Worm (Caenorhabditis elegans) whole organism, young adult: ENCODE results near the gene K08F8.15.

Experiments used
- B0336.3 ChIP-seq: fragments of 200-800 bp; sonication (Bioruptor generic); IDR thresholded peaks from 2 replicates; pipeline ENCODE4 v1.3.6; 2022; ENCODE audit warnings: missing genetic modification characterization, missing compliant biosample characterization
- F33H1.4 ChIP-seq: fragments of 200-800 bp; sonication (Bioruptor generic); IDR thresholded peaks from 2 replicates; pipeline ENCODE4 v1.3.6; 2022; ENCODE audit warnings: missing genetic modification reagents, missing genetic modification characterization, missing compliant biosample characterization
- F37B4.10 ChIP-seq: fragments of 200-800 bp; sonication (Bioruptor generic); IDR thresholded peaks from 2 replicates; pipeline ENCODE4 v1.3.6; 2022; ENCODE audit warnings: missing genetic modification characterization, missing compliant biosample characterization
- F39B2.1 ChIP-seq: fragments of 200-800 bp; sonication (Bioruptor generic); IDR thresholded peaks from 2 replicates; pipeline ENCODE4 v1.3.6; 2022; ENCODE audit warnings: missing genetic modification reagents, missing genetic modification characterization, missing compliant biosample characterization
- K12H6.12 ChIP-seq: fragments of 200-800 bp; sonication (Bioruptor generic); optimal IDR thresholded peaks from 2 replicates; lab custom pipeline; 2018; ENCODE audit warnings: mild to moderate bottlenecking, missing genetic modification characterization, missing compliant biosample characterization
- T26A5.8 ChIP-seq: sonication (generic microtip); optimal IDR thresholded peaks from 2 replicates; lab custom pipeline; 2016; ENCODE audit warnings: missing genetic modification characterization, missing compliant biosample characterization
- Y53F4B.3 ChIP-seq: fragments of 200-800 bp; sonication (Bioruptor generic); IDR thresholded peaks from 2 replicates; pipeline ENCODE4 v1.3.6; 2022; ENCODE audit warnings: missing genetic modification reagents, missing genetic modification characterization, missing compliant biosample characterization
- Y53G8AR.9 ChIP-seq: fragments of 200-800 bp; sonication (Bioruptor generic); conservative IDR thresholded peaks from 2 replicates; pipeline ENCODE4 v1.3.6; 2022; ENCODE audit warnings: missing genetic modification reagents, missing genetic modification characterization, missing compliant biosample characterization
- Y79H2A.3 ChIP-seq: fragments of 200-800 bp; sonication (Bioruptor generic); conservative IDR thresholded peaks from 2 replicates; pipeline ENCODE4 v1.3.6; 2022; ENCODE audit warnings: missing genetic modification reagents, missing genetic modification characterization, missing compliant biosample characterization
- Y95B8A.8 ChIP-seq: fragments of 200-800 bp; sonication (Bioruptor generic); IDR thresholded peaks from 2 replicates; pipeline ENCODE4 v1.3.6; 2022; ENCODE audit warnings: missing genetic modification reagents, missing genetic modification characterization, missing compliant biosample characterization
- ZK185.1 ChIP-seq: sonication (generic microtip); optimal IDR thresholded peaks from 2 replicates; lab custom pipeline; 2016; ENCODE audit warnings: mild to moderate bottlenecking, missing genetic modification characterization, missing compliant biosample characterization; ENCODE audit not compliant: poor library complexity, severe bottlenecking
- akir-1 ChIP-seq: fragments of 200-800 bp; sonication (Bioruptor generic); optimal IDR thresholded peaks from 2 replicates; lab custom pipeline; 2018; ENCODE audit warnings: mild to moderate bottlenecking, missing genetic modification characterization, moderate library complexity, missing compliant biosample characterization
- ama-1 ChIP-seq, 3 experiments: fragments of 150-350 bp in 1 of 3; sonication (generic microtip) in 2 of 3; optimal IDR thresholded peaks; 2 replicates each; lab custom pipeline; 2014 to 2018; ENCODE audit warnings: missing biosample characterization in 2 of 3, missing genetic modification characterization in 2 of 3, missing genetic modification reagents in 2 of 3
- atf-7 ChIP-seq: sonication (generic microtip); optimal IDR thresholded peaks from 2 replicates; lab custom pipeline; 2017; ENCODE audit warnings: mild to moderate bottlenecking, missing genetic modification characterization, missing compliant biosample characterization
- ceh-100 ChIP-seq: fragments of 200-800 bp; sonication (Bioruptor generic); IDR thresholded peaks from 2 replicates; pipeline ENCODE4 v1.3.6; 2022; ENCODE audit warnings: missing genetic modification reagents, missing genetic modification characterization, missing compliant biosample characterization
- ceh-40 ChIP-seq: fragments of 200-800 bp; sonication (Bioruptor generic); IDR thresholded peaks from 2 replicates; pipeline ENCODE4 v1.3.6; 2022; ENCODE audit warnings: missing genetic modification characterization, missing compliant biosample characterization
- ceh-58 ChIP-seq: fragments of 200-800 bp; sonication (Bioruptor generic); IDR thresholded peaks from 2 replicates; pipeline ENCODE4 v1.3.6; 2022; ENCODE audit warnings: missing genetic modification characterization, missing compliant biosample characterization
- ceh-79 ChIP-seq: sonication (generic microtip); optimal IDR thresholded peaks from 2 replicates; lab custom pipeline; 2017; ENCODE audit warnings: mild to moderate bottlenecking, missing genetic modification characterization, missing compliant biosample characterization
- ceh-91 ChIP-seq: fragments of 200-800 bp; sonication (Bioruptor generic); IDR thresholded peaks from 2 replicates; pipeline ENCODE4 v1.3.6; 2022; ENCODE audit warnings: missing genetic modification reagents, missing genetic modification characterization, missing compliant biosample characterization
- die-1 ChIP-seq: sonication (generic microtip); optimal IDR thresholded peaks from 2 replicates; lab custom pipeline; 2016; ENCODE audit warnings: missing genotype, mild to moderate bottlenecking, missing genetic modification characterization, missing compliant biosample characterization
- dox-1 ChIP-seq: fragments of 200-800 bp; sonication (Bioruptor generic); IDR thresholded peaks from 2 replicates; pipeline ENCODE4 v1.3.6; 2022; ENCODE audit warnings: missing genetic modification reagents, missing genetic modification characterization, missing compliant biosample characterization
- ets-4 ChIP-seq: fragments of 200-800 bp; sonication (Bioruptor generic); optimal IDR thresholded peaks from 2 replicates; lab custom pipeline; 2018; ENCODE audit warnings: mild to moderate bottlenecking, missing genetic modification characterization, missing compliant biosample characterization
- hmg-1.2 ChIP-seq: fragments of 200-800 bp; sonication (Bioruptor generic); IDR thresholded peaks from 2 replicates; pipeline ENCODE4 v1.3.6; 2022; ENCODE audit warnings: missing genetic modification reagents, missing genetic modification characterization, missing compliant biosample characterization
- hmg-20 ChIP-seq: fragments of 200-800 bp; sonication (Bioruptor generic); IDR thresholded peaks from 2 replicates; pipeline ENCODE4 v1.3.6; 2022; ENCODE audit warnings: missing genetic modification reagents, missing genetic modification characterization, missing compliant biosample characterization
- hrde-1 ChIP-seq: sonication (generic microtip); optimal IDR thresholded peaks from 2 replicates; lab custom pipeline; 2016; ENCODE audit warnings: missing genetic modification characterization, mild to moderate bottlenecking, missing compliant biosample characterization, moderate library complexity, missing genotype, missing genetic modification reagents, borderline replicate concordance
- let-607 ChIP-seq, 2 experiments: fragments of 200-800 bp in 1 of 2; sonication (Bioruptor generic) in 1 of 2; sonication (generic microtip) in 1 of 2; optimal IDR thresholded peaks; 2 replicates each; lab custom pipeline; 2016 to 2018; ENCODE audit warnings: mild to moderate bottlenecking in 2 of 2, missing compliant biosample characterization in 2 of 2, missing genetic modification characterization in 2 of 2, moderate library complexity in 2 of 2, missing genotype in 1 of 2
- lin-26 ChIP-seq: fragments of 200-800 bp; sonication (Bioruptor generic); IDR thresholded peaks from 2 replicates; pipeline ENCODE4 v1.3.6; 2022; ENCODE audit warnings: missing genetic modification reagents, missing genetic modification characterization, missing compliant biosample characterization
- lin-35 ChIP-seq, 3 experiments: fragments of 150-350 bp in 2 of 3; sonication (generic microtip) in 1 of 3; optimal IDR thresholded peaks; 2 replicates each; lab custom pipeline; 2014 to 2018; ENCODE audit warnings: missing biosample characterization in 3 of 3, missing genetic modification characterization in 3 of 3, missing genetic modification reagents in 3 of 3
- lsy-27 ChIP-seq: sonication (generic microtip); optimal IDR thresholded peaks from 2 replicates; lab custom pipeline; 2017; ENCODE audit warnings: missing genetic modification characterization, mild to moderate bottlenecking, missing compliant biosample characterization, antibody characterized with exemption, missing genotype, borderline replicate concordance; ENCODE audit not compliant: insufficient read depth
- madf-6 ChIP-seq: fragments of 200-800 bp; sonication (Bioruptor generic); IDR thresholded peaks from 2 replicates; pipeline ENCODE4 v1.3.6; 2022; ENCODE audit warnings: missing genetic modification reagents, missing genetic modification characterization, missing compliant biosample characterization
- mcd-1 ChIP-seq: fragments of 200-800 bp; sonication (Bioruptor generic); IDR thresholded peaks from 2 replicates; pipeline ENCODE4 v1.3.6; 2022; ENCODE audit warnings: missing genetic modification reagents, missing genetic modification characterization, missing compliant biosample characterization
- pbrm-1 ChIP-seq: fragments of 200-800 bp; sonication (Bioruptor generic); IDR thresholded peaks from 2 replicates; pipeline ENCODE4 v1.3.6; 2022; ENCODE audit warnings: missing genetic modification reagents, missing genetic modification characterization, missing compliant biosample characterization
- rcor-1 ChIP-seq: fragments of 200-800 bp; sonication (Bioruptor generic); IDR thresholded peaks from 2 replicates; pipeline ENCODE4 v1.3.6; 2022; ENCODE audit warnings: missing genetic modification reagents, missing genetic modification characterization, missing compliant biosample characterization
- sdz-38 ChIP-seq: sonication (generic microtip); optimal IDR thresholded peaks from 2 replicates; lab custom pipeline; 2016; ENCODE audit warnings: missing genotype, missing genetic modification characterization, missing compliant biosample characterization
- sea-2 ChIP-seq: fragments of 200-800 bp; sonication (Bioruptor generic); IDR thresholded peaks from 2 replicates; pipeline ENCODE4 v1.3.6; 2022; ENCODE audit warnings: missing genetic modification characterization, missing compliant biosample characterization
- somi-1 ChIP-seq: fragments of 200-800 bp; sonication (Bioruptor generic); optimal IDR thresholded peaks from 2 replicates; lab custom pipeline; 2018; ENCODE audit warnings: mild to moderate bottlenecking, missing genetic modification characterization, missing compliant biosample characterization
- xnd-1 ChIP-seq: sonication (generic microtip); optimal IDR thresholded peaks from 2 replicates; lab custom pipeline; 2016; ENCODE audit warnings: missing genotype, missing genetic modification reagents, missing genetic modification characterization, missing compliant biosample characterization
- ztf-25 ChIP-seq: fragments of 200-800 bp; sonication (Bioruptor generic); IDR thresholded peaks from 2 replicates; pipeline ENCODE4 v1.3.6; 2022; ENCODE audit warnings: missing genetic modification reagents, missing genetic modification characterization, missing compliant biosample characterization
- ztf-26 ChIP-seq: sonication (generic microtip); optimal IDR thresholded peaks from 2 replicates; lab custom pipeline; 2017; ENCODE audit warnings: missing genetic modification characterization, missing compliant biosample characterization
- ztf-3 ChIP-seq: fragments of 200-800 bp; sonication (Bioruptor generic); optimal IDR thresholded peaks from 2 replicates; lab custom pipeline; 2018; ENCODE audit warnings: mild to moderate bottlenecking, missing genetic modification characterization, missing compliant biosample characterization
- ztf-6 ChIP-seq: fragments of 200-800 bp; sonication (Bioruptor generic); IDR thresholded peaks from 2 replicates; pipeline ENCODE4 v1.3.6; 2022; ENCODE audit warnings: missing genetic modification reagents, missing genetic modification characterization, missing compliant biosample characterization

Gene K08F8.15

ce11 chrII:8743379-8744173 lies 23.0 kb upstream of the K08F8.15 start, which contains the start of gene mak-1 (continued):
- TF ChIP-seq ama-1 (optimal IDR thresholded peaks at IDR 0.05; lab: Kevin White, UChicago), result peak; percentile 87
- no peak for TF ChIP-seq ama-1 (GFP tag; optimal IDR thresholded peaks at IDR 0.05; lab: Kevin White, UChicago)
- no peak for TF ChIP-seq dox-1 (GFP tag; lab: Robert Waterston, UW)
- TF ChIP-seq die-1 (tag; lab: Kevin White, UChicago), result no peak
- no peak for TF ChIP-seq F39B2.1 (GFP tag; lab: Robert Waterston, UW)
- TF ChIP-seq lin-35 (GFP tag; optimal IDR thresholded peaks at IDR 0.05; lab: Kevin White, UChicago), result no peak
- peak; percentile 22 for TF ChIP-seq ztf-26 (tag; lab: Kevin White, UChicago)
- no peak for TF ChIP-seq Y79H2A.3
- no peak for TF ChIP-seq rcor-1
- peak; percentile 16; the same call in 1 of the 2 replicates for TF ChIP-seq hmg-1.2 (GFP tag; lab: Robert Waterston, UW)

- TF ChIP-seq lsy-27 (tag; lab: Kevin White, UChicago) (no peak), ztf-6 (GFP tag; lab: Robert Waterston, UW) (no peak), madf-6 (GFP tag; lab: Robert Waterston, UW) (peak; percentile 44; the same call in 1 of the 2 replicates), ceh-79 (peak; percentile 44), ceh-91 (GFP tag; lab: Robert Waterston, UW) (no peak), ceh-40 (GFP tag; lab: Robert Waterston, UW) (0 out of 2 replicates have a peak, but pooled peaks have one; percentile 6), K12H6.12 (tag; lab: Kevin White, UChicago) (peak; percentile 44), sdz-38 (tag; lab: Kevin White, UChicago) (no peak), ets-4 (peak; percentile 36), lin-26 (GFP tag; lab: Robert Waterston, UW) (peak; percentile 67; the same call in 1 of the 2 replicates), ZK185.1 (peak; percentile 1), sea-2 (GFP tag; lab: Robert Waterston, UW) (0 out of 2 replicates have a peak, but pooled peaks have one; percentile 23), dox-1 (GFP tag; lab: Robert Waterston, UW) (no peak; the same call in 1 of the 2 replicates), B0336.3 (GFP tag; lab: Robert Waterston, UW) (peak; percentile 36; the same call in 1 of the 2 replicates), let-607 (tag; optimal IDR thresholded peaks at IDR 0.05; lab: Kevin White, UChicago) (no peak), atf-7 (tag; lab: Kevin White, UChicago) (peak; percentile 34), ztf-3 (no peak), pbrm-1 (0 out of 2 replicates have a peak, but pooled peaks have one; percentile 34), mcd-1 (peak; percentile 41; the same call in 1 of the 2 replicates), hmg-1.2 (GFP tag; lab: Robert Waterston, UW) (peak; percentile 5; the same call in 1 of the 2 replicates), hmg-20 (no peak), Y79H2A.3 (no peak), lin-35 (GFP tag; optimal IDR thresholded peaks at IDR 0.05; lab: Kevin White, UChicago) (peak in 1 of 3 experiments; percentile 15), Y53F4B.3 (GFP tag; lab: Robert Waterston, UW) (no peak), Y95B8A.8 (peak; percentile 56), somi-1 (GFP tag; lab: Kevin White, UChicago) (no peak), akir-1 (GFP tag; lab: Kevin White, UChicago) (no peak), Y53G8AR.9 (GFP tag; lab: Robert Waterston, UW) (peak; percentile 54), ceh-58 (GFP tag; lab: Robert Waterston, UW) (0 out of 2 replicates have a peak, but pooled peaks have one; percentile 25), F33H1.4 (GFP tag; lab: Robert Waterston, UW) (no peak), ama-1 (optimal IDR thresholded peaks at IDR 0.05; lab: Kevin White, UChicago) (peak; percentile 91), ama-1 (GFP tag; optimal IDR thresholded peaks at IDR 0.05; lab: Kevin White, UChicago) (no peak), ztf-25 (GFP tag; lab: Robert Waterston, UW) (no peak), F37B4.10 (GFP tag; lab: Robert Waterston, UW) (no peak), hrde-1 (tag; lab: Kevin White, UChicago) (no peak), xnd-1 (tag; lab: Kevin White, UChicago) (no peak), T26A5.8 (tag; lab: Kevin White, UChicago) (no peak), ceh-100 (GFP tag; lab: Robert Waterston, UW) (no peak)
These were observed 21.8 kb upstream of the K08F8.15 start for ce11 chrII:8744555-8745448.
